Fruit fly (Drosophila melanogaster): Measurements from ENCODE around the gene pho.

Gene pho

DNA sequence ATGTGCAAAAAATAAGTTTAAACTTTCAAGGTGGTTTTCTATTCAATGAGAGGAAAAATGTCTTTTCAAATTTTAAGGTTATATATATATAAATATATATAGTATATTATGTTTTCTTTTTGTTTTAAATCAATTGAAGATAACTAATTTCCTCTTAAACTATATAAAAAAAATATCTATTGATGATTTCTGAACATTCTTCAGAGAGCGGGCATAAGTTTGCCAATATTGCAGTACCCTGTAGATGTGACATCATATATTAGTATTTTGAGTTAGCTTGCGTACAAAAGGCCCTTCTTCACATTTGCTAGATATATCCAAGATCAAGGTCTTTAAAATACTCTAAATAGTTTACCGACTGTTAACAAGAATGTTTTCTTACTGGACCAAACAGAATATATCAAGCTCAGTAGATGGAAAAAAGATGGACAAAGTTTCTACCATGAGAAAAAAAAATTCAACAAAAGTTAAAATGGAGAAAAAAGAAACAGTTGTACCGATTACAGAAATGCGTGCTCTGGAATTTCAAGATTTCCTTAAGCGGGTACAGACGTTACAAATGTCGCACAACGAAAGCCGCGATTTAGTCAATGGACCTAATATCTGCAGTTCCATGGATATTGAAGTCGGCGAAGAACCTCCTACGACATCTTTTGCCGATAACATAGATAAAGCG is 37.4 kb upstream of the pho start (continued):
- peak; percentile 6 for TF ChIP-seq Fer2 (tag; optimal IDR thresholded peaks at IDR 0.05)
- TF ChIP-seq CG18476 (GFP tag; optimal IDR thresholded peaks at IDR 0.05), result no peak
- TF ChIP-seq fd3F (GFP tag; optimal IDR thresholded peaks at IDR 0.05), result no peak
- no peak for TF ChIP-seq CG11456 (GFP tag; IDR thresholded peaks at IDR 0.05)
- TF ChIP-seq Taf1 (GFP tag; IDR thresholded peaks at IDR 0.05), result no peak
- no peak for TF ChIP-seq inv (GFP tag; IDR thresholded peaks at IDR 0.05; ENCODE audit: partially characterized antibody)
- TF ChIP-seq HLH54F (GFP tag; optimal IDR thresholded peaks at IDR 0.05), result no peak
- TF ChIP-seq CG10979 (tag; optimal IDR thresholded peaks at IDR 0.05), result no peak
- TF ChIP-seq pho (GFP tag; optimal IDR thresholded peaks at IDR 0.05), result no peak
- no peak for TF ChIP-seq slou (GFP tag; optimal IDR thresholded peaks at IDR 0.05)
- TF ChIP-seq Camta (GFP tag; optimal IDR thresholded peaks at IDR 0.05), result no peak
- no peak for TF ChIP-seq Hr39 (optimal IDR thresholded peaks at IDR 0.05)
- no peak for TF ChIP-seq NfI (GFP tag; optimal IDR thresholded peaks at IDR 0.05)
- TF ChIP-seq sob (GFP tag; IDR thresholded peaks at IDR 0.05), result no peak; the same call in 1 of the 2 replicates
- TF ChIP-seq ems (GFP tag; optimal IDR thresholded peaks at IDR 0.05), result no peak
- no peak for TF ChIP-seq Tbp (GFP tag; optimal IDR thresholded peaks at IDR 0.05)
- no peak for TF ChIP-seq Fer3 (tag; optimal IDR thresholded peaks at IDR 0.05)
- no peak for TF ChIP-seq CG7745 (tag; optimal IDR thresholded peaks at IDR 0.05)
- TF ChIP-seq jing (GFP tag; optimal IDR thresholded peaks at IDR 0.05), result no peak
- TF ChIP-seq ato (GFP tag; IDR thresholded peaks at IDR 0.05; ENCODE audit: partially characterized antibody), result no peak
- peak; percentile 4 for TF ChIP-seq en (GFP tag; optimal IDR thresholded peaks at IDR 0.05)
- peak in 1 of 2 experiments; percentile 83 for TF ChIP-seq eve (GFP tag; optimal IDR thresholded peaks at IDR 0.05)
- TF ChIP-seq lola (GFP tag; optimal IDR thresholded peaks at IDR 0.05), result no peak
- no peak for TF ChIP-seq CG11093 (GFP tag; IDR thresholded peaks at IDR 0.05)
- no peak for TF ChIP-seq caup (GFP tag; optimal IDR thresholded peaks at IDR 0.05; ENCODE audit: severe bottlenecking)
- no peak for TF ChIP-seq CG3847 (GFP tag; IDR thresholded peaks at IDR 0.05)
- no peak for TF ChIP-seq Spps (tag; optimal IDR thresholded peaks at IDR 0.05)
- TF ChIP-seq CG11723 (GFP tag; optimal IDR thresholded peaks at IDR 0.05), result peak; percentile 79
- TF ChIP-seq Lhr (GFP tag; optimal IDR thresholded peaks at IDR 0.05), result no peak
- TF ChIP-seq PHDP (tag; optimal IDR thresholded peaks at IDR 0.05), result peak; percentile 32
- no peak for TF ChIP-seq Ptx1 (GFP tag; IDR thresholded peaks at IDR 0.05)
- TF ChIP-seq BEAF-32 (GFP tag; optimal IDR thresholded peaks at IDR 0.05), result no peak
- TF ChIP-seq E2f1 (GFP tag; IDR thresholded peaks at IDR 0.05), result no peak
- TF ChIP-seq CG1603 (tag; optimal IDR thresholded peaks at IDR 0.05), result no peak
- no peak for TF ChIP-seq CG11696 (GFP tag; IDR thresholded peaks at IDR 0.05)
- TF ChIP-seq ab (GFP tag; optimal IDR thresholded peaks at IDR 0.05), result no peak
- no peak for TF ChIP-seq pzg (GFP tag; optimal IDR thresholded peaks at IDR 0.05)
- TF ChIP-seq klu (GFP tag; IDR thresholded peaks at IDR 0.05), result no peak
- TF ChIP-seq CG9817 (tag; optimal IDR thresholded peaks at IDR 0.05), result no peak
- TF ChIP-seq chm (GFP tag; IDR thresholded peaks at IDR 0.05), result no peak
- TF ChIP-seq row (GFP tag; IDR thresholded peaks at IDR 0.05), result no peak; the same call in 2 of the 3 replicates
- TF ChIP-seq dan (GFP tag; IDR thresholded peaks at IDR 0.05), result no peak
- no peak for TF ChIP-seq CG9437 (GFP tag; optimal IDR thresholded peaks at IDR 0.05)
- no peak for TF ChIP-seq HLH3B (GFP tag; IDR thresholded peaks at IDR 0.05)
- TF ChIP-seq E2f2 (GFP tag; IDR thresholded peaks at IDR 0.05), result 0 out of 2 replicates have a peak, but pooled peaks have one; percentile 6
- no peak for TF ChIP-seq CG8388 (GFP tag; optimal IDR thresholded peaks at IDR 0.05)
- TF ChIP-seq br (optimal IDR thresholded peaks at IDR 0.05), result no peak
- no peak for TF ChIP-seq mirr (GFP tag; optimal IDR thresholded peaks at IDR 0.05)
- no peak for TF ChIP-seq CG14860 (GFP tag; IDR thresholded peaks at IDR 0.05; ENCODE audit: partially characterized antibody)
- TF ChIP-seq CG17385 (GFP tag; optimal IDR thresholded peaks at IDR 0.05), result peak; percentile 50
- no peak for TF ChIP-seq chinmo (GFP tag; IDR thresholded peaks at IDR 0.05; ENCODE audit: partially characterized antibody)

Data from whole organism, embryonic.